Fruit fly (Drosophila melanogaster) whole organism, pupa: ENCODE measurements around the gene CG13775.

Experiments
- CG10348 ChIP-seq: fragments of 200-800 bp; sonication (Bioruptor generic); IDR thresholded peaks from 2 replicates; pipeline ENCODE4 v1.3.6; 2022; ENCODE audit warnings: missing biosample characterization, missing genetic modification characterization
- CG12605 ChIP-seq: fragments of 200-800 bp; sonication (Bioruptor generic); IDR thresholded peaks from 2 replicates; pipeline ENCODE4 v1.3.6; 2022; ENCODE audit warnings: missing biosample characterization, missing genetic modification characterization
- CG32121 ChIP-seq: fragments of 200-800 bp; sonication (Bioruptor generic); IDR thresholded peaks from 2 replicates; pipeline ENCODE4 v1.3.6; 2022; ENCODE audit warnings: missing biosample characterization, missing genetic modification characterization
- CG34367 ChIP-seq: fragments of 200-800 bp; sonication (Bioruptor generic); optimal IDR thresholded peaks from 2 replicates; lab custom pipeline; 2018; ENCODE audit warnings: missing biosample characterization, mild to moderate bottlenecking, missing genetic modification characterization
- CG4496 ChIP-seq: fragments of 200-800 bp; sonication (Bioruptor generic); IDR thresholded peaks from 3 replicates; pipeline ENCODE4 v1.3.6; 2022; ENCODE audit warnings: missing biosample characterization, missing genetic modification characterization
- CG9948 ChIP-seq: fragments of 200-800 bp; sonication (Bioruptor generic); optimal IDR thresholded peaks from 2 replicates; lab custom pipeline; 2018; ENCODE audit warnings: missing biosample characterization, mild to moderate bottlenecking, missing genetic modification characterization, moderate library complexity
- EcR ChIP-seq: fragments of 200-800 bp; sonication (Bioruptor generic); optimal IDR thresholded peaks from 3 replicates; lab custom pipeline; 2019; ENCODE audit warnings: missing biosample characterization, missing genetic modification characterization, mild to moderate bottlenecking, moderate library complexity, missing genetic modification reagents
- fd96Ca ChIP-seq: fragments of 200-800 bp; sonication (Bioruptor generic); IDR thresholded peaks from 3 replicates; pipeline ENCODE4 v1.3.6; 2022; ENCODE audit warnings: missing biosample characterization, missing genetic modification characterization

- TF ChIP-seq CG10348 (GFP tag; lab: Robert Waterston, UW) (no peak), CG32121 (GFP tag; lab: Robert Waterston, UW) (no peak), EcR (GFP tag; lab: Kevin White, UChicago) (no peak), fd96Ca (GFP tag; lab: Robert Waterston, UW) (no peak), CG9948 (tag; lab: Kevin White, UChicago) (no peak), CG4496 (no peak), CG34367 (no peak), CG12605 (GFP tag; lab: Robert Waterston, UW) (no peak)
Measured at dm6 chr2L:6925114-6925513, 31.6 kb downstream of the CG13775 start.
